Fruit fly (Drosophila melanogaster): ENCODE results near the gene CG31917.

CG31917 gene

DNA sequence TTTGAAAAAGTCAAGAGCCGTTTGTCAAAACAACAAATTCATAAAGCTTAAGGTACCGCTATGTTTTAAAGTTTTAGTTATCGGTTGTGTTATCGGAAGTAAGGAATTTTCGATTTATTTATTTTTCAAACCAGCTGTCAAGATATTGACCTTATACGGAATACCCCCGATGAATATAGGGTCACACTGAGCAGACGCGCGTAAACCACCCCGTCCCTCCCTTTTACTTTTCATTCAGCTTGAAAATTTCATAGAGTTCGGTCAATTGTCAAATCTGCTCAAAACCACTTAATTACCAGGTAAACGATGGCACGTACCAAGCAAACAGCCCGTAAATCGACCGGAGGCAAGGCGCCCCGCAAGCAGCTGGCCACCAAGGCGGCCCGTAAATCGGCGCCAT is 44.3 kb upstream of the CG31917 start, which contains the start of the genes CG14036 and His3.3A (continued):
- no peak for TF ChIP-seq CG9876 (GFP tag; optimal IDR thresholded peaks at IDR 0.05)
- TF ChIP-seq lilli (GFP tag; optimal IDR thresholded peaks at IDR 0.05), result peak; percentile 38
- TF ChIP-seq Dfd (GFP tag; optimal IDR thresholded peaks at IDR 0.05), result no peak
- no peak for TF ChIP-seq nerfin-2 (GFP tag; IDR thresholded peaks at IDR 0.05; ENCODE audit: partially characterized antibody)
- TF ChIP-seq CG1603 (tag; optimal IDR thresholded peaks at IDR 0.05), result peak; percentile 100
- TF ChIP-seq run (tag; optimal IDR thresholded peaks at IDR 0.05), result no peak
- TF ChIP-seq Pdp1 (GFP tag; optimal IDR thresholded peaks at IDR 0.05), result no peak
- TF ChIP-seq dm (GFP tag; optimal IDR thresholded peaks at IDR 0.05), result peak; percentile 29
- TF ChIP-seq CG30431 (GFP tag; optimal IDR thresholded peaks at IDR 0.05), result no peak
- TF ChIP-seq org-1 (GFP tag; optimal IDR thresholded peaks at IDR 0.05), result no peak
- TF ChIP-seq CG6689 (GFP tag; IDR thresholded peaks at IDR 0.05), result no peak
- peak; percentile 56 for TF ChIP-seq CG17829 (tag; optimal IDR thresholded peaks at IDR 0.05)
- no peak for TF ChIP-seq CG7357 (GFP tag; IDR thresholded peaks at IDR 0.05)
- no peak for TF ChIP-seq Mrtf (GFP tag; IDR thresholded peaks at IDR 0.05)
- TF ChIP-seq CG14014 (GFP tag; IDR thresholded peaks at IDR 0.05), result no peak
- TF ChIP-seq CG16813 (GFP tag; IDR thresholded peaks at IDR 0.05; ENCODE audit: partially characterized antibody), result peak; percentile 69
- no peak for TF ChIP-seq dmrt99B (tag; optimal IDR thresholded peaks at IDR 0.05)
- peak; percentile 1 for TF ChIP-seq CG7928 (GFP tag; optimal IDR thresholded peaks at IDR 0.05)
- TF ChIP-seq Spps (tag; optimal IDR thresholded peaks at IDR 0.05), result peak; percentile 1
- no peak for TF ChIP-seq twi (tag; optimal IDR thresholded peaks at IDR 0.05)
- no peak for TF ChIP-seq CG3995 (GFP tag; optimal IDR thresholded peaks at IDR 0.05)
- no peak for TF ChIP-seq odd (GFP tag; optimal IDR thresholded peaks at IDR 0.05)
- no peak for TF ChIP-seq CG8765 (GFP tag; IDR thresholded peaks at IDR 0.05)
- TF ChIP-seq Hr78 (GFP tag; optimal IDR thresholded peaks at IDR 0.05), result no peak
- no peak for TF ChIP-seq D19B (GFP tag; optimal IDR thresholded peaks at IDR 0.05)
- TF ChIP-seq CG8944 (GFP tag; optimal IDR thresholded peaks at IDR 0.05), result no peak
- TF ChIP-seq Sox100B (GFP tag; optimal IDR thresholded peaks at IDR 0.05), result no peak
- TF ChIP-seq H2.0 (GFP tag; IDR thresholded peaks at IDR 0.05), result no peak
- no peak for TF ChIP-seq bigmax (GFP tag; optimal IDR thresholded peaks at IDR 0.05)
- no peak for TF ChIP-seq CG17385 (GFP tag; optimal IDR thresholded peaks at IDR 0.05)
- 0 out of 2 replicates have a peak, but pooled peaks have one; percentile 25 for TF ChIP-seq ato (GFP tag; IDR thresholded peaks at IDR 0.05; ENCODE audit: partially characterized antibody)
- peak; percentile 27 for TF ChIP-seq CG7987 (GFP tag; optimal IDR thresholded peaks at IDR 0.05)
- TF ChIP-seq pb (GFP tag; optimal IDR thresholded peaks at IDR 0.05), result no peak
- peak; percentile 48 for TF ChIP-seq Fer1 (GFP tag; optimal IDR thresholded peaks at IDR 0.05)
- no peak for TF ChIP-seq CG1233 (GFP tag; optimal IDR thresholded peaks at IDR 0.05)
- no peak for TF ChIP-seq CG4707 (GFP tag; optimal IDR thresholded peaks at IDR 0.05)
- peak; percentile 12 for TF ChIP-seq HLH54F (GFP tag; optimal IDR thresholded peaks at IDR 0.05)
- no peak for TF ChIP-seq z (GFP tag; IDR thresholded peaks at IDR 0.05)
- TF ChIP-seq Xrp1 (GFP tag; IDR thresholded peaks at IDR 0.05), result no peak
- no peak for TF ChIP-seq zfh2 (GFP tag; optimal IDR thresholded peaks at IDR 0.05)
- no peak for TF ChIP-seq CG10565 (GFP tag; optimal IDR thresholded peaks at IDR 0.05)
- TF ChIP-seq CG4360 (GFP tag; IDR thresholded peaks at IDR 0.05), result no peak
- TF ChIP-seq Scr (GFP tag; IDR thresholded peaks at IDR 0.05; ENCODE audit: partially characterized antibody), result peak; percentile 55
- TF ChIP-seq CG13894 (tag; optimal IDR thresholded peaks at IDR 0.05), result peak; percentile 41
- peak; percentile 79 for TF ChIP-seq HLH4C (GFP tag; IDR thresholded peaks at IDR 0.05; ENCODE audit: partially characterized antibody)
- peak; percentile 68; the same call in 1 of the 4 replicates for TF ChIP-seq chinmo (GFP tag; IDR thresholded peaks at IDR 0.05; ENCODE audit: partially characterized antibody)
- TF ChIP-seq CG13424 (tag; optimal IDR thresholded peaks at IDR 0.05), result peak; percentile 43
- no peak for TF ChIP-seq tio (GFP tag; optimal IDR thresholded peaks at IDR 0.05)
- TF ChIP-seq CG11504 (tag; optimal IDR thresholded peaks at IDR 0.05), result peak; percentile 18
- no peak for TF ChIP-seq esg (GFP tag; conservative IDR thresholded peaks at IDR 0.05)
- no peak for TF ChIP-seq sr (GFP tag; IDR thresholded peaks at IDR 0.05)

All from whole organism, embryonic.